Fruit fly (Drosophila melanogaster) whole organism, prepupa: Measurements from ENCODE around the gene CG12012.

Source experiments
- Blimp-1 ChIP-seq: fragments of 200-800 bp; sonication (Bioruptor generic); optimal IDR thresholded peaks from 3 replicates; lab custom pipeline; 2017; ENCODE audit warnings: missing biosample characterization, missing genetic modification characterization, mild to moderate bottlenecking, moderate library complexity, missing genetic modification reagents
- CG10631 ChIP-seq: fragments of 200-800 bp; sonication (Bioruptor generic); optimal IDR thresholded peaks from 2 replicates; lab custom pipeline; 2016; ENCODE audit warnings: missing biosample characterization, missing genetic modification characterization
- CG10669 ChIP-seq: fragments of 200-800 bp; sonication (Bioruptor generic); optimal IDR thresholded peaks from 3 replicates; lab custom pipeline; 2018; ENCODE audit warnings: missing biosample characterization, mild to moderate bottlenecking, missing genetic modification characterization, moderate library complexity
- CG11294 ChIP-seq: fragments of 200-800 bp; sonication (Bioruptor generic); IDR thresholded peaks from 2 replicates; pipeline ENCODE4 v1.3.6; 2022; ENCODE audit warnings: missing biosample characterization, missing genetic modification characterization
- CG11762 ChIP-seq: fragments of 200-800 bp; sonication (Bioruptor generic); optimal IDR thresholded peaks from 3 replicates; lab custom pipeline; 2016; ENCODE audit warnings: missing biosample characterization, missing genetic modification characterization; ENCODE audit not compliant: insufficient read depth
- CG15336 ChIP-seq: fragments of 200-800 bp; sonication (Bioruptor generic); IDR thresholded peaks from 2 replicates; pipeline ENCODE4 v1.3.6; 2022; ENCODE audit warnings: missing biosample characterization, missing genetic modification characterization
- CG1621 ChIP-seq: fragments of 200-800 bp; sonication (Bioruptor generic); optimal IDR thresholded peaks from 3 replicates; lab custom pipeline; 2018; ENCODE audit warnings: missing biosample characterization, mild to moderate bottlenecking, missing genetic modification characterization
- CG16779 ChIP-seq: fragments of 200-800 bp; sonication (Bioruptor generic); optimal IDR thresholded peaks from 3 replicates; lab custom pipeline; 2017; ENCODE audit warnings: missing biosample characterization, mild to moderate bottlenecking, missing genetic modification characterization
- CG3032 ChIP-seq: fragments of 200-800 bp; optimal IDR thresholded peaks from 2 replicates; lab custom pipeline; 2019; ENCODE audit warnings: missing biosample characterization, mild to moderate bottlenecking, missing genetic modification characterization, moderate library complexity
- CG31627 ChIP-seq: fragments of 200-800 bp; sonication (Bioruptor generic); optimal IDR thresholded peaks from 3 replicates; lab custom pipeline; 2016; ENCODE audit warnings: missing biosample characterization, missing genetic modification characterization
- CG32006 ChIP-seq: fragments of 200-800 bp; sonication (Bioruptor generic); optimal IDR thresholded peaks from 3 replicates; lab custom pipeline; 2017; ENCODE audit warnings: missing biosample characterization, mild to moderate bottlenecking, missing genetic modification characterization
- CG34406 ChIP-seq: fragments of 200-800 bp; sonication (Bioruptor generic); optimal IDR thresholded peaks from 3 replicates; lab custom pipeline; 2016; ENCODE audit warnings: missing biosample characterization, missing genetic modification characterization
- CG3919 ChIP-seq: fragments of 200-800 bp; sonication (Bioruptor generic); optimal IDR thresholded peaks from 3 replicates; lab custom pipeline; 2016; ENCODE audit warnings: missing biosample characterization, missing genetic modification characterization
- CG6163 ChIP-seq: fragments of 200-800 bp; sonication (Bioruptor generic); IDR thresholded peaks from 3 replicates; pipeline ENCODE4 v1.3.6; 2022; ENCODE audit warnings: missing biosample characterization, missing genetic modification characterization
- CG6276 ChIP-seq: fragments of 200-800 bp; sonication (Bioruptor generic); optimal IDR thresholded peaks from 2 replicates; lab custom pipeline; 2017; ENCODE audit warnings: missing biosample characterization, mild to moderate bottlenecking, missing genetic modification characterization
- CG6792 ChIP-seq: fragments of 200-800 bp; sonication (Bioruptor generic); optimal IDR thresholded peaks from 3 replicates; lab custom pipeline; 2016; ENCODE audit warnings: missing biosample characterization, missing genetic modification characterization
- CG6808 ChIP-seq: fragments of 200-800 bp; sonication (Bioruptor generic); optimal IDR thresholded peaks from 3 replicates; lab custom pipeline; 2017; ENCODE audit warnings: missing biosample characterization, missing genetic modification characterization, mild to moderate bottlenecking, moderate library complexity, missing genetic modification reagents
- CG9139 ChIP-seq: fragments of 200-800 bp; sonication (Bioruptor generic); optimal IDR thresholded peaks from 3 replicates; lab custom pipeline; 2017; ENCODE audit warnings: missing biosample characterization, mild to moderate bottlenecking, missing genetic modification characterization
- Eip78C ChIP-seq: fragments of 200-800 bp; sonication (Bioruptor generic); peaks from one replicate; lab custom pipeline; 2016; ENCODE audit warnings: missing biosample characterization, missing genetic modification characterization
- Eip93F ChIP-seq: fragments of 200-800 bp; sonication (Bioruptor generic); optimal IDR thresholded peaks from 2 replicates; lab custom pipeline; 2016; ENCODE audit warnings: missing biosample characterization, mild to moderate bottlenecking, missing genetic modification characterization
- Ets21C ChIP-seq: fragments of 200-800 bp; sonication (Bioruptor generic); optimal IDR thresholded peaks from 3 replicates; lab custom pipeline; 2016; ENCODE audit warnings: missing biosample characterization, missing genetic modification characterization
- Gug ChIP-seq: fragments of 200-800 bp; sonication (Bioruptor generic); IDR thresholded peaks from 2 replicates; pipeline ENCODE4 v1.3.6; 2022; ENCODE audit warnings: missing biosample characterization, missing genetic modification characterization
- Hr38 ChIP-seq: sonication (Bioruptor generic); optimal IDR thresholded peaks from 2 replicates; lab custom pipeline; 2016; ENCODE audit warnings: missing biosample characterization, missing genetic modification characterization
- Hr39 ChIP-seq: fragments of 200-800 bp; sonication (Bioruptor generic); optimal IDR thresholded peaks from 2 replicates; lab custom pipeline; 2016; ENCODE audit warnings: missing biosample characterization, missing genetic modification characterization
- Lpt ChIP-seq: fragments of 200-800 bp; sonication (Bioruptor generic); optimal IDR thresholded peaks from 3 replicates; lab custom pipeline; 2016; ENCODE audit warnings: missing biosample characterization, missing genetic modification characterization
- Met ChIP-seq: fragments of 200-800 bp; sonication (Bioruptor generic); optimal IDR thresholded peaks from 3 replicates; lab custom pipeline; 2016; ENCODE audit warnings: missing biosample characterization, missing genetic modification characterization
- OdsH ChIP-seq: fragments of 200-800 bp; sonication (Bioruptor generic); optimal IDR thresholded peaks from 3 replicates; lab custom pipeline; 2016; ENCODE audit warnings: missing biosample characterization, missing genetic modification characterization
- Smox ChIP-seq: fragments of 200-800 bp; sonication (Bioruptor generic); optimal IDR thresholded peaks from 3 replicates; lab custom pipeline; 2016; ENCODE audit warnings: missing biosample characterization, missing genetic modification characterization
- Sox14 ChIP-seq: fragments of 200-800 bp; sonication (Bioruptor generic); optimal IDR thresholded peaks from 3 replicates; lab custom pipeline; 2016; ENCODE audit warnings: missing biosample characterization, missing genetic modification characterization
- Sox15 ChIP-seq: fragments of 200-800 bp; sonication (Bioruptor generic); optimal IDR thresholded peaks from 3 replicates; lab custom pipeline; 2016; ENCODE audit warnings: missing biosample characterization, missing genetic modification characterization
- achi ChIP-seq: fragments of 200-800 bp; sonication (Bioruptor generic); optimal IDR thresholded peaks from 3 replicates; lab custom pipeline; 2016; ENCODE audit warnings: missing biosample characterization, missing genetic modification characterization
- acj6 ChIP-seq: fragments of 200-800 bp; sonication (Bioruptor generic); optimal IDR thresholded peaks from 3 replicates; lab custom pipeline; 2016; ENCODE audit warnings: missing biosample characterization, missing genetic modification characterization
- dsx ChIP-seq: fragments of 200-800 bp; optimal IDR thresholded peaks from 3 replicates; lab custom pipeline; 2019; ENCODE audit warnings: missing biosample characterization, mild to moderate bottlenecking, missing genetic modification characterization, moderate library complexity; ENCODE audit not compliant: poor library complexity, severe bottlenecking
- eg ChIP-seq: fragments of 200-800 bp; sonication (Bioruptor generic); IDR thresholded peaks from 3 replicates; pipeline ENCODE4 v1.3.6; 2022; ENCODE audit warnings: missing biosample characterization, missing genetic modification characterization
- esn ChIP-seq: fragments of 200-800 bp; sonication (Bioruptor generic); optimal IDR thresholded peaks from 2 replicates; lab custom pipeline; 2016; ENCODE audit warnings: missing biosample characterization, mild to moderate bottlenecking, missing genetic modification characterization, moderate library complexity
- fd59A ChIP-seq: fragments of 200-800 bp; sonication (Bioruptor generic); optimal IDR thresholded peaks from 2 replicates; lab custom pipeline; 2017; ENCODE audit warnings: missing biosample characterization, mild to moderate bottlenecking, missing genetic modification characterization, missing genetic modification reagents
- fd85E ChIP-seq: fragments of 200-800 bp; sonication (Bioruptor generic); optimal IDR thresholded peaks from 3 replicates; lab custom pipeline; 2016; ENCODE audit warnings: missing biosample characterization, missing genetic modification characterization
- fkh ChIP-seq: fragments of 200-800 bp; sonication (Bioruptor generic); optimal IDR thresholded peaks from 3 replicates; lab custom pipeline; 2017; ENCODE audit warnings: missing biosample characterization, mild to moderate bottlenecking, missing genetic modification characterization, moderate library complexity
- lz ChIP-seq: fragments of 200-800 bp; sonication (Bioruptor generic); optimal IDR thresholded peaks from 3 replicates; lab custom pipeline; 2016; ENCODE audit warnings: missing biosample characterization, missing genetic modification characterization
- net ChIP-seq: fragments of 200-800 bp; sonication (Bioruptor generic); optimal IDR thresholded peaks from 3 replicates; lab custom pipeline; 2016; ENCODE audit warnings: missing biosample characterization, missing genetic modification characterization
- pdm3 ChIP-seq: fragments of 200-800 bp; sonication (Bioruptor generic); optimal IDR thresholded peaks from 3 replicates; lab custom pipeline; 2016; ENCODE audit warnings: missing biosample characterization, missing genetic modification characterization
- salr ChIP-seq, 2 experiments: fragments of 200-800 bp; sonication (Bioruptor generic); optimal IDR thresholded peaks; 3 replicates each; lab custom pipeline; 2016 to 2018; ENCODE audit warnings: missing biosample characterization in 2 of 2, missing genetic modification characterization in 2 of 2, mild to moderate bottlenecking in 1 of 2
- spab ChIP-seq: fragments of 200-800 bp; sonication (Bioruptor generic); optimal IDR thresholded peaks from 2 replicates; lab custom pipeline; 2017; ENCODE audit warnings: missing biosample characterization, mild to moderate bottlenecking, missing genetic modification characterization, missing genetic modification reagents
- ss ChIP-seq, 2 experiments: fragments of 200-800 bp; sonication (Bioruptor generic); optimal IDR thresholded peaks; 2 replicates in 1 of 2; 3 replicates in 1 of 2; lab custom pipeline; 2017 to 2018; ENCODE audit warnings: mild to moderate bottlenecking in 2 of 2, missing biosample characterization in 2 of 2, missing genetic modification characterization in 2 of 2, moderate library complexity in 1 of 2
- svp ChIP-seq: fragments of 200-800 bp; sonication (Bioruptor generic); peaks from one replicate; lab custom pipeline; 2016; ENCODE audit warnings: missing biosample characterization, missing genetic modification characterization
- vri ChIP-seq: fragments of 200-800 bp; sonication (Bioruptor generic); optimal IDR thresholded peaks from 3 replicates; lab custom pipeline; 2016; ENCODE audit warnings: missing biosample characterization, mild to moderate bottlenecking, missing genetic modification characterization

CG12012 gene

dm6 chr3L:3377965-3378292, 1.4 kb downstream of the CG12012 start, which contains the start of gene Ids (continued):
- peak; percentile 78 for TF ChIP-seq Hr39 (GFP tag; lab: Kevin White, UChicago)
- peak; percentile 93 for TF ChIP-seq svp (GFP tag; lab: Kevin White, UChicago)
- peak; percentile 70 for TF ChIP-seq dsx (GFP tag; lab: Kevin White, UChicago)
- peak; percentile 80 for TF ChIP-seq CG6792 (GFP tag; lab: Kevin White, UChicago)
- peak; percentile 54 for TF ChIP-seq Lpt
- peak; percentile 60 for TF ChIP-seq Sox14 (GFP tag; lab: Kevin White, UChicago)
- peak; percentile 72 for TF ChIP-seq acj6 (GFP tag; lab: Kevin White, UChicago)
- TF ChIP-seq net (GFP tag; lab: Kevin White, UChicago), result peak; percentile 73
- no peak for TF ChIP-seq CG10631 (GFP tag; lab: Kevin White, UChicago)
- peak; percentile 80 for TF ChIP-seq CG31627 (GFP tag; lab: Kevin White, UChicago)
- no peak for TF ChIP-seq CG16779 (tag; lab: Kevin White, UChicago)
- peak; percentile 8 for TF ChIP-seq fkh (GFP tag; lab: Kevin White, UChicago)
- TF ChIP-seq Sox15 (GFP tag; lab: Kevin White, UChicago), result peak; percentile 47
- TF ChIP-seq Ets21C (GFP tag; lab: Kevin White, UChicago), result peak; percentile 43
- peak; percentile 64 for TF ChIP-seq achi
- TF ChIP-seq spab (GFP tag; lab: Kevin White, UChicago), result no peak
- TF ChIP-seq salr (GFP tag; optimal IDR thresholded peaks at IDR 0.05; lab: Kevin White, UChicago), result peak in 1 of 2 experiments; percentile 5
- no peak for TF ChIP-seq CG6276 (GFP tag; lab: Kevin White, UChicago)

dm6 chr3L:3380225-3381043, 3.9 kb downstream of the CG12012 start:
- TF ChIP-seq ss (GFP tag; optimal IDR thresholded peaks at IDR 0.05; lab: Kevin White, UChicago), result peak in 1 of 2 experiments; percentile 77
- TF ChIP-seq achi, result peak; percentile 51
- no peak for TF ChIP-seq CG6808 (GFP tag; lab: Kevin White, UChicago)
- peak; percentile 47 for TF ChIP-seq Blimp-1 (GFP tag; lab: Kevin White, UChicago)
- peak; percentile 53 for TF ChIP-seq OdsH (GFP tag; lab: Kevin White, UChicago)
- peak; percentile 52 for TF ChIP-seq Met (GFP tag; lab: Kevin White, UChicago)
- peak; percentile 12 for TF ChIP-seq lz (GFP tag; lab: Kevin White, UChicago)
- no peak for TF ChIP-seq fd59A
- TF ChIP-seq CG3032, result peak; percentile 8
- TF ChIP-seq CG32006 (GFP tag; lab: Kevin White, UChicago), result peak; percentile 88
- peak; percentile 86 for TF ChIP-seq CG15336 (GFP tag; lab: Robert Waterston, UW)
- peak; percentile 76 for TF ChIP-seq CG6276 (GFP tag; lab: Kevin White, UChicago)
- TF ChIP-seq fd85E (GFP tag; lab: Kevin White, UChicago), result no peak
- no peak for TF ChIP-seq Eip93F (GFP tag; lab: Kevin White, UChicago)
- TF ChIP-seq CG34406 (GFP tag; lab: Kevin White, UChicago), result peak; percentile 25
- TF ChIP-seq Gug, result peak; percentile 59
- TF ChIP-seq CG3919, result peak; percentile 53
- no peak for TF ChIP-seq dsx (GFP tag; lab: Kevin White, UChicago)
- TF ChIP-seq Hr38, result no peak
- TF ChIP-seq esn, result peak; percentile 42
- TF ChIP-seq CG10669 (GFP tag; lab: Kevin White, UChicago), result no peak
- TF ChIP-seq Lpt, result peak; percentile 56
- TF ChIP-seq Smox, result peak; percentile 8
- TF ChIP-seq vri (GFP tag; lab: Kevin White, UChicago), result no peak
- TF ChIP-seq CG6792 (GFP tag; lab: Kevin White, UChicago), result peak; percentile 29
- TF ChIP-seq salr (GFP tag; optimal IDR thresholded peaks at IDR 0.05; lab: Kevin White, UChicago), result no peak
- TF ChIP-seq Eip78C (GFP tag; lab: Kevin White, UChicago), result peak; percentile 91
- TF ChIP-seq fkh (GFP tag; lab: Kevin White, UChicago), result no peak
- TF ChIP-seq pdm3 (GFP tag; lab: Kevin White, UChicago), result peak; percentile 51
- TF ChIP-seq CG9139 (GFP tag; lab: Kevin White, UChicago), result peak; percentile 5
- TF ChIP-seq CG6163, result peak; percentile 62; the same call in 2 of the 3 replicates
- TF ChIP-seq eg (GFP tag; lab: Robert Waterston, UW), result peak; percentile 73
- no peak for TF ChIP-seq CG10631 (GFP tag; lab: Kevin White, UChicago)
- peak; percentile 25 for TF ChIP-seq Sox14 (GFP tag; lab: Kevin White, UChicago)
- TF ChIP-seq CG11294, result peak; percentile 32; the same call in 1 of the 2 replicates
- no peak for TF ChIP-seq Ets21C (GFP tag; lab: Kevin White, UChicago)
- peak; percentile 48 for TF ChIP-seq Hr39 (GFP tag; lab: Kevin White, UChicago)
- TF ChIP-seq CG11762 (GFP tag; lab: Kevin White, UChicago), result peak; percentile 8
- no peak for TF ChIP-seq CG1621 (tag; lab: Kevin White, UChicago)
